Fruit fly (Drosophila melanogaster): ENCODE data around the gene CG6836.

The CG6836 gene

dm6 chr3L:18996774-18997589 lies 46.6 kb downstream of the CG6836 start (continued):
- peak; percentile 30 for TF ChIP-seq CG17359 (tag; optimal IDR thresholded peaks at IDR 0.05)
- TF ChIP-seq CG12219 (GFP tag; optimal IDR thresholded peaks at IDR 0.05), result peak; percentile 14
- peak; percentile 59 for TF ChIP-seq abd-A (tag; optimal IDR thresholded peaks at IDR 0.05)
- peak; percentile 73 for TF ChIP-seq CG7928 (GFP tag; optimal IDR thresholded peaks at IDR 0.05)
- peak; percentile 53 for TF ChIP-seq CG6813 (GFP tag; optimal IDR thresholded peaks at IDR 0.05)
- peak; percentile 22 for TF ChIP-seq grau (tag; optimal IDR thresholded peaks at IDR 0.05)
- TF ChIP-seq Hr51 (GFP tag; optimal IDR thresholded peaks at IDR 0.05), result peak in 1 of 2 experiments; percentile 27
- peak; percentile 43 for TF ChIP-seq sens (GFP tag)
- no peak for TF ChIP-seq CG7357 (GFP tag; IDR thresholded peaks at IDR 0.05)
- TF ChIP-seq cwo (GFP tag; optimal IDR thresholded peaks at IDR 0.05), result peak; percentile 73
- peak; percentile 15 for TF ChIP-seq Fer3 (tag; optimal IDR thresholded peaks at IDR 0.05)
- TF ChIP-seq E2f2 (GFP tag; IDR thresholded peaks at IDR 0.05), result 0 out of 2 replicates have a peak, but pooled peaks have one; percentile 14
- TF ChIP-seq CG11723 (GFP tag; optimal IDR thresholded peaks at IDR 0.05), result peak; percentile 35
- TF ChIP-seq CG15514 (GFP tag; optimal IDR thresholded peaks at IDR 0.05), result peak; percentile 6
- TF ChIP-seq CG9797 (GFP tag; optimal IDR thresholded peaks at IDR 0.05), result no peak
- no peak for TF ChIP-seq Stat92E (GFP tag; optimal IDR thresholded peaks at IDR 0.05)
- peak; percentile 67 for TF ChIP-seq Med (GFP tag)
- TF ChIP-seq CG5180 (GFP tag; optimal IDR thresholded peaks at IDR 0.05), result peak; percentile 62
- TF ChIP-seq CG2678 (tag; optimal IDR thresholded peaks at IDR 0.05), result peak; percentile 53
- peak; percentile 60 for TF ChIP-seq pfk (GFP tag; optimal IDR thresholded peaks at IDR 0.05)
- TF ChIP-seq CG4707 (GFP tag; optimal IDR thresholded peaks at IDR 0.05), result no peak
- TF ChIP-seq eyg (GFP tag; optimal IDR thresholded peaks at IDR 0.05), result peak; percentile 22
- no peak for TF ChIP-seq org-1 (GFP tag; optimal IDR thresholded peaks at IDR 0.05)
- no peak for TF ChIP-seq al (GFP tag; IDR thresholded peaks at IDR 0.05)
- peak; percentile 18 for TF ChIP-seq CG4328 (GFP tag; optimal IDR thresholded peaks at IDR 0.05)
- peak; percentile 27 for TF ChIP-seq lab (GFP tag; optimal IDR thresholded peaks at IDR 0.05)
- TF ChIP-seq Atf6 (GFP tag; IDR thresholded peaks at IDR 0.05), result peak; percentile 62
- peak; percentile 65 for TF ChIP-seq CG9727 (GFP tag; optimal IDR thresholded peaks at IDR 0.05)
- TF ChIP-seq mirr (GFP tag; optimal IDR thresholded peaks at IDR 0.05), result peak; percentile 53
- TF ChIP-seq CG12659 (GFP tag; optimal IDR thresholded peaks at IDR 0.05), result peak; percentile 35
- peak; percentile 11 for TF ChIP-seq CG10431 (GFP tag; optimal IDR thresholded peaks at IDR 0.05)
- no peak for TF ChIP-seq usp (GFP tag; optimal IDR thresholded peaks at IDR 0.05)
- no peak for TF ChIP-seq D (optimal IDR thresholded peaks at IDR 0.05)
- no peak for TF ChIP-seq D (GFP tag; optimal IDR thresholded peaks at IDR 0.05)
- peak; percentile 34 for TF ChIP-seq nom (GFP tag; optimal IDR thresholded peaks at IDR 0.05)
- TF ChIP-seq Hmr (GFP tag; optimal IDR thresholded peaks at IDR 0.05), result peak; percentile 38
- TF ChIP-seq CG7987 (GFP tag; optimal IDR thresholded peaks at IDR 0.05), result no peak
- peak; percentile 19 for TF ChIP-seq Hey (tag; optimal IDR thresholded peaks at IDR 0.05)
- TF ChIP-seq Fer1 (GFP tag; optimal IDR thresholded peaks at IDR 0.05), result peak; percentile 65
- TF ChIP-seq CG3281 (GFP tag; optimal IDR thresholded peaks at IDR 0.05), result peak; percentile 65
- TF ChIP-seq Eip74EF (GFP tag; optimal IDR thresholded peaks at IDR 0.05), result peak in 1 of 2 experiments; percentile 41
- TF ChIP-seq Dll (GFP tag; IDR thresholded peaks at IDR 0.05; ENCODE audit: partially characterized antibody), result 0 out of 4 replicates have a peak, but pooled peaks have one; percentile 7
- peak; percentile 1 for TF ChIP-seq CG7556 (GFP tag; optimal IDR thresholded peaks at IDR 0.05)
- peak; percentile 36 for TF ChIP-seq CG7839 (tag; optimal IDR thresholded peaks at IDR 0.05)
- no peak for TF ChIP-seq hkb (optimal IDR thresholded peaks at IDR 0.05)
- peak; percentile 31; the same call in 1 of the 2 replicates for TF ChIP-seq hkb (GFP tag; IDR thresholded peaks at IDR 0.05)
- peak; percentile 77 for TF ChIP-seq CG10543 (GFP tag; optimal IDR thresholded peaks at IDR 0.05)
